Fruit fly (Drosophila melanogaster): ENCODE results near the gene CG31086.
A peak's percentile ranks its signal among the peaks of the same experiment; 100 is the strongest.

The CG31086 gene

dm6 chr3R:26172040-26172439 is 13.0 kb upstream of the CG31086 start (continued):
- TF ChIP-seq CG9727 (GFP tag; optimal IDR thresholded peaks at IDR 0.05), result no peak
- no peak for TF ChIP-seq inv (GFP tag; IDR thresholded peaks at IDR 0.05; ENCODE audit: partially characterized antibody)
- peak; percentile 81 for TF ChIP-seq CG11504 (tag; optimal IDR thresholded peaks at IDR 0.05)
- peak; percentile 80 for TF ChIP-seq abd-A (tag; optimal IDR thresholded peaks at IDR 0.05)
- TF ChIP-seq Ets97D (GFP tag; optimal IDR thresholded peaks at IDR 0.05), result peak; percentile 17
- TF ChIP-seq CG10274 (GFP tag; optimal IDR thresholded peaks at IDR 0.05), result no peak
- no peak for TF ChIP-seq CG10267 (tag; optimal IDR thresholded peaks at IDR 0.05)
- TF ChIP-seq TFAM (GFP tag; optimal IDR thresholded peaks at IDR 0.05), result no peak
- TF ChIP-seq Hmr (GFP tag; optimal IDR thresholded peaks at IDR 0.05), result peak; percentile 71
- TF ChIP-seq Neu2 (GFP tag; optimal IDR thresholded peaks at IDR 0.05; ENCODE audit: borderline replicate concordance), result no peak
- no peak for TF ChIP-seq CG1024 (GFP tag; IDR thresholded peaks at IDR 0.05)
- TF ChIP-seq so (GFP tag; IDR thresholded peaks at IDR 0.05), result no peak
- TF ChIP-seq sens (GFP tag), result peak; percentile 87
- no peak for TF ChIP-seq unpg (GFP tag; optimal IDR thresholded peaks at IDR 0.05)
- TF ChIP-seq CG7745 (tag; optimal IDR thresholded peaks at IDR 0.05), result no peak
- TF ChIP-seq E2f1 (GFP tag; IDR thresholded peaks at IDR 0.05), result 0 out of 2 replicates have a peak, but pooled peaks have one; percentile 41
- no peak for TF ChIP-seq Dp (GFP tag; optimal IDR thresholded peaks at IDR 0.05)
- TF ChIP-seq CG10654 (GFP tag; optimal IDR thresholded peaks at IDR 0.05), result peak; percentile 1
- no peak for TF ChIP-seq zf30C (GFP tag; optimal IDR thresholded peaks at IDR 0.05)
- TF ChIP-seq ERR (GFP tag; optimal IDR thresholded peaks at IDR 0.05), result no peak
- no peak for TF ChIP-seq mirr (GFP tag; optimal IDR thresholded peaks at IDR 0.05)
- no peak for TF ChIP-seq CG11398 (GFP tag; optimal IDR thresholded peaks at IDR 0.05)
- TF ChIP-seq ttk (GFP tag; IDR thresholded peaks at IDR 0.05), result peak; percentile 62
- TF ChIP-seq gce (GFP tag; IDR thresholded peaks at IDR 0.05), result no peak
- peak; percentile 74 for TF ChIP-seq CG3281 (GFP tag; optimal IDR thresholded peaks at IDR 0.05)
- TF ChIP-seq CG18011 (GFP tag; optimal IDR thresholded peaks at IDR 0.05), result no peak
- no peak for TF ChIP-seq Doc3 (GFP tag; IDR thresholded peaks at IDR 0.05; ENCODE audit: partially characterized antibody)
- peak; percentile 54 for TF ChIP-seq Sox102F (GFP tag; optimal IDR thresholded peaks at IDR 0.05)
- peak; percentile 39 for TF ChIP-seq slou (GFP tag; optimal IDR thresholded peaks at IDR 0.05)
- no peak for TF ChIP-seq jigr1 (GFP tag; IDR thresholded peaks at IDR 0.05)
- TF ChIP-seq knrl (GFP tag; IDR thresholded peaks at IDR 0.05; ENCODE audit: partially characterized antibody), result no peak
- TF ChIP-seq CG11560 (tag; IDR thresholded peaks at IDR 0.05), result no peak
- TF ChIP-seq lov (optimal IDR thresholded peaks at IDR 0.05), result no peak
- TF ChIP-seq lov (GFP tag; IDR thresholded peaks at IDR 0.05), result no peak
- TF ChIP-seq gcm2 (GFP tag; optimal IDR thresholded peaks at IDR 0.05), result no peak
- TF ChIP-seq Sry-δ (GFP tag; optimal IDR thresholded peaks at IDR 0.05), result peak; percentile 17
- TF ChIP-seq BtbVII (GFP tag; optimal IDR thresholded peaks at IDR 0.05), result peak; percentile 60
- TF ChIP-seq Atf3 (GFP tag; optimal IDR thresholded peaks at IDR 0.05), result no peak
- TF ChIP-seq CG32532 (GFP tag; IDR thresholded peaks at IDR 0.05), result peak; percentile 74; the same call in 1 of the 2 replicates
- peak; percentile 63 for TF ChIP-seq CG31441 (GFP tag; IDR thresholded peaks at IDR 0.05)
- no peak; the same call in 2 of the 3 replicates for TF ChIP-seq B-H1 (GFP tag; IDR thresholded peaks at IDR 0.05)
- no peak for TF ChIP-seq CG4617 (GFP tag; optimal IDR thresholded peaks at IDR 0.05; ENCODE audit: borderline replicate concordance)
- no peak for TF ChIP-seq CG15073 (GFP tag; optimal IDR thresholded peaks at IDR 0.05)
- TF ChIP-seq CG15696 (tag; optimal IDR thresholded peaks at IDR 0.05), result no peak
- TF ChIP-seq row (GFP tag; IDR thresholded peaks at IDR 0.05), result no peak; the same call in 1 of the 3 replicates
- no peak for TF ChIP-seq CG8089 (GFP tag; optimal IDR thresholded peaks at IDR 0.05)
- TF ChIP-seq CG2202 (tag; optimal IDR thresholded peaks at IDR 0.05), result no peak
- TF ChIP-seq HLH4C (GFP tag; IDR thresholded peaks at IDR 0.05; ENCODE audit: partially characterized antibody), result no peak
- no peak for TF ChIP-seq sens-2 (GFP tag; IDR thresholded peaks at IDR 0.05)
- peak; percentile 36 for TF ChIP-seq CG7556 (GFP tag; optimal IDR thresholded peaks at IDR 0.05)
- no peak; the same call in none of the 3 replicates for TF ChIP-seq dysf (GFP tag; IDR thresholded peaks at IDR 0.05)
- TF ChIP-seq CG14667 (GFP tag; IDR thresholded peaks at IDR 0.05), result peak; percentile 40; the same call in 1 of the 2 replicates
